Worm (Caenorhabditis elegans): ENCODE measurements around the gene mdt-10.

ce11 chrII:7866081-7866480 is 11.2 kb upstream of the mdt-10 start:
- TF ChIP-seq mml-1 (tag; optimal IDR thresholded peaks at IDR 0.05) (no peak), snpc-4 (tag; optimal IDR thresholded peaks at IDR 0.05) (no peak), nhr-76 (tag; optimal IDR thresholded peaks at IDR 0.05) (no peak), nhr-77 (tag; optimal IDR thresholded peaks at IDR 0.05) (no peak), jun-1 (tag; optimal IDR thresholded peaks at IDR 0.05) (no peak), ztf-4 (tag; optimal IDR thresholded peaks at IDR 0.05) (no peak), nhr-25 (tag; optimal IDR thresholded peaks at IDR 0.05) (no peak), tbx-2 (tag; optimal IDR thresholded peaks at IDR 0.05) (no peak), fkh-10 (GFP tag; optimal IDR thresholded peaks at IDR 0.05) (no peak)

All from whole organism, L3 larva.